Worm (Caenorhabditis elegans) whole organism, late embryonic: ENCODE results near the gene Y34B4A.10.

Source experiments
- ama-1 ChIP-seq: fragments of 150-350 bp; optimal IDR thresholded peaks from 2 replicates; lab custom pipeline; 2014
- pag-3 ChIP-seq: sonication (generic microtip); optimal IDR thresholded peaks from 2 replicates; lab custom pipeline; 2016; ENCODE audit warnings: missing compliant biosample characterization, missing genetic modification characterization, borderline replicate concordance
- unc-55 ChIP-seq: sonication (generic microtip); optimal IDR thresholded peaks from 2 replicates; lab custom pipeline; 2017; ENCODE audit warnings: missing biosample characterization, missing genetic modification reagents, missing genetic modification characterization

- TF ChIP-seq unc-55 (GFP tag; lab: Kevin White, UChicago) (no peak), ama-1 (lab: Kevin White, UChicago) (no peak), pag-3 (no peak)
These were observed 11.5 kb upstream of the Y34B4A.10 start for ce11 chrX:5238246-5238645.
